Worm (Caenorhabditis elegans): ENCODE results near the gene comt-3.

Gene comt-3

ce11 chrV:2035545-2035944 lies 21.8 kb upstream of the comt-3 start, which contains the start of gene srab-23:
Gene srab-23 (minus strand): TSS chrV:2035645.
- TF ChIP-seq lin-35 (GFP tag; optimal IDR thresholded peaks at IDR 0.05) (no peak), nhr-19 (GFP tag; conservative IDR thresholded peaks at IDR 0.05) (no peak), lsy-2 (tag; optimal IDR thresholded peaks at IDR 0.05) (no peak), mef-2 (tag; optimal IDR thresholded peaks at IDR 0.05) (no peak), lin-14 (GFP tag; optimal IDR thresholded peaks at IDR 0.05) (no peak), C04F5.9 (tag; optimal IDR thresholded peaks at IDR 0.05) (no peak), sox-4 (tag; optimal IDR thresholded peaks at IDR 0.05) (no peak), ztf-4 (tag; optimal IDR thresholded peaks at IDR 0.05) (no peak), vab-15 (tag; optimal IDR thresholded peaks at IDR 0.05) (no peak), C16A3.4 (tag; optimal IDR thresholded peaks at IDR 0.05) (no peak), egl-27 (tag; optimal IDR thresholded peaks at IDR 0.05) (no peak), aha-1 (tag; optimal IDR thresholded peaks at IDR 0.05) (no peak), nhr-85 (tag) (no peak)

DNA sequence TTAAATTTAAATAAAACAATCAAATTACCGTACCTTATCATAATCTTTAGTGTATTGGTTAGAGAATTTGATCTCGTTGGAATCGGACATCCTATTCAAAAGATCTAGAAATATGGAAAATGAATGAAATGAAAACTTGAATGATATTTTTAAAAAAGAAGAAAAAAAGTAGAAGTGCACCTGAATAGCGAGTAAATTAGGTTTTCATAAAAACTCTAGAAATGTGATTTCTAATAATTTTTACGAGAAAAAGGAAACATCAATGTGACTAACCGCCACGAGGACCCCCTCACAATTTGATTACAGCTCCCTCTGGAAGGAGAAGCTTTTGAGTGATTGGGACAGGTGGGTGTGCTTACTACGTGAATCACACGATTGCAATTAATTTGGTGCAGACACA lies 11.4 kb upstream of the comt-3 start, which contains the start of gene Y40B10A.5:
TSS of gene Y40B10A.5 (minus strand) at position 101 of the 400 bp plus-strand sequence.
- TF ChIP-seq lin-39 (tag; optimal IDR thresholded peaks at IDR 0.05) (no peak), dpl-1 (GFP tag; optimal IDR thresholded peaks at IDR 0.05) (no peak), ceh-8 (GFP tag; optimal IDR thresholded peaks at IDR 0.05) (peak; percentile 6), nhr-47 (tag; optimal IDR thresholded peaks at IDR 0.05) (peak; percentile 26), elt-2 (tag; optimal IDR thresholded peaks at IDR 0.05) (no peak), fkh-8 (tag; optimal IDR thresholded peaks at IDR 0.05) (peak; percentile 27), nhr-76 (tag; optimal IDR thresholded peaks at IDR 0.05) (no peak), tbx-2 (tag; optimal IDR thresholded peaks at IDR 0.05) (no peak), C04F5.9 (tag; optimal IDR thresholded peaks at IDR 0.05) (no peak)

DNA sequence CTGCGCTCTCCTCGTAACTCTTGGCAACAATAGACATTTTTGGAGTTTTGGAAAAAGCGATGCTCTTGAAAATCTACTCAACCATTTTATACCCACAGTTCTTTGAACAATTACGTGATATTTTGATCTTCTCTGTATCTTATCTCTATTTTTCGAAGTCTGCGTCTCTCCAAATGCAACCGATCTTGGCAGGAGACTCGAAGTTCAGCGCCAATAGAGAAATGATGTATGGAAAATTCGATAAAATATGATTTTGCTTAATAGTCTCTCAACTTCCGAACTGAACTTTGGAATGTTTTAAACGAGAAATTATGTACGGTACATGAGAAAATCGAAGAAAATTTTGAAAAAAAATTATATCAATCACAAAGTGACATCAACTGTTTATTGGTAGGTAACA lies 7.2 kb upstream of the comt-3 start, which contains the start of gene comt-4:
TSS of gene comt-4 (minus strand) at position 50 of the 400 bp plus-strand sequence.
- TF ChIP-seq elt-3 (tag; optimal IDR thresholded peaks at IDR 0.05) (peak in 3 of 6 experiments; percentile 2 to 45 (median 33)), nhr-71 (tag; optimal IDR thresholded peaks at IDR 0.05) (no peak), nhr-20 (tag; optimal IDR thresholded peaks at IDR 0.05) (peak; percentile 28)

DNA sequence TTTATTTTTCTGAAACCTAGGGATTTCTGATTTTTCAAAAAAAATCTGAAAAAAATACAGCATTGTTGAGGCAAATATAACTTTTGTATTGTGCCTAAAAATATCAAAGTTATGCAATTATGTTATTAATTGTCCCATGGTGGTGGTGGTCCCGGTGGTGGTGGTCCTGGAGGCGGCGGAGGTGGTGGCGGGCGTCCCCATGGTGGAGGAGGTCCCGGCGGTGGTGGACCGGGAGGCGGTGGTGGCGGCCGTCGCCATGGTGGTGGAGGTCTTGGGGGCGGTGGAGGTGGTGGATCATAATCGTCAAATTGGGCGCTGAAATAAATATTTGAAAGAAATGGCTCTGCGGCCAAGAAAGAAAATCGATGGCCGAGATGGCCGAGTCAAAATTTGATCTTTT lies 6.5 kb upstream of the comt-3 start:
- peak; percentile 78 for TF ChIP-seq ceh-8 (GFP tag; optimal IDR thresholded peaks at IDR 0.05)
- no peak for TF ChIP-seq ztf-11 (tag; optimal IDR thresholded peaks at IDR 0.05)

ce11 chrV:2051507-2051906 lies 5.8 kb upstream of the comt-3 start, which contains the start of gene Y40B10A.11:
Gene Y40B10A.11 (minus strand): TSS chrV:2051607.
- TF ChIP-seq nhr-11 (tag; optimal IDR thresholded peaks at IDR 0.05) (no peak), irx-1 (tag; optimal IDR thresholded peaks at IDR 0.05) (no peak), blmp-1 (tag; optimal IDR thresholded peaks at IDR 0.05) (peak; percentile 7), zip-4 (GFP tag; optimal IDR thresholded peaks at IDR 0.05) (no peak), dpl-1 (GFP tag; optimal IDR thresholded peaks at IDR 0.05) (no peak)

- TF ChIP-seq lin-15B (tag; optimal IDR thresholded peaks at IDR 0.05) (no peak), C16A3.4 (tag; optimal IDR thresholded peaks at IDR 0.05) (no peak), nhr-71 (tag; optimal IDR thresholded peaks at IDR 0.05) (no peak), mdl-1 (tag; optimal IDR thresholded peaks at IDR 0.05) (no peak), sox-4 (tag; optimal IDR thresholded peaks at IDR 0.05) (no peak), C04F5.9 (tag; optimal IDR thresholded peaks at IDR 0.05) (no peak), lir-3 (tag; optimal IDR thresholded peaks at IDR 0.05; ENCODE audit: poor library complexity) (no peak), lin-13 (GFP tag; optimal IDR thresholded peaks at IDR 0.05) (no peak), aha-1 (tag; optimal IDR thresholded peaks at IDR 0.05) (no peak), pqm-1 (tag; optimal IDR thresholded peaks at IDR 0.05) (no peak), dpl-1 (GFP tag; optimal IDR thresholded peaks at IDR 0.05) (no peak), nhr-11 (tag; optimal IDR thresholded peaks at IDR 0.05) (no peak), alr-1 (tag; optimal IDR thresholded peaks at IDR 0.05; ENCODE audit: borderline replicate concordance) (no peak), tlp-1 (tag; optimal IDR thresholded peaks at IDR 0.05) (no peak), rnt-1 (tag; optimal IDR thresholded peaks at IDR 0.05) (no peak), tbx-2 (tag; optimal IDR thresholded peaks at IDR 0.05) (no peak), nhr-76 (tag; optimal IDR thresholded peaks at IDR 0.05) (no peak), swsn-7 (tag; optimal IDR thresholded peaks at IDR 0.05) (no peak), ama-1 (optimal IDR thresholded peaks at IDR 0.05) (no peak), snpc-4 (tag; optimal IDR thresholded peaks at IDR 0.05) (no peak)
Measured at ce11 chrV:2053509-2053908, 3.8 kb upstream of the comt-3 start, which contains the start of gene comt-5. Gene comt-5 (minus strand): TSS chrV:2053609.

Data from whole organism, L1 larva.